Worm (Caenorhabditis elegans): ENCODE results near the gene sru-2.

ce11 chrIV:9488315-9488714 is 2.2 kb downstream of the sru-2 start, which contains the start of gene sru-1:
- TF ChIP-seq ama-1 (optimal IDR thresholded peaks at IDR 0.05) = no peak
- no peak for TF ChIP-seq sea-1 (GFP tag; conservative IDR thresholded peaks at IDR 0.05)
- TF ChIP-seq ceh-36 (tag; optimal IDR thresholded peaks at IDR 0.05) = no peak

Data from whole organism, early embryonic.